Fruit fly (Drosophila melanogaster) whole organism, embryonic: ENCODE data around the gene St2.

Source experiments
- Atf6 ChIP-seq: fragments of 200-800 bp; sonication (Bioruptor generic); IDR thresholded peaks from 2 replicates; pipeline ENCODE4 v1.3.6; 2022; ENCODE audit warnings: missing biosample characterization, missing genetic modification characterization
- B-H1 ChIP-seq: fragments of 200-800 bp; sonication (Bioruptor generic); IDR thresholded peaks from 3 replicates; pipeline ENCODE4 v1.3.6; 2022; ENCODE audit warnings: missing biosample characterization, missing genetic modification characterization
- BEAF-32 ChIP-seq: fragments of 200-800 bp; sonication (Bioruptor generic); optimal IDR thresholded peaks from 3 replicates; lab custom pipeline; 2017; ENCODE audit warnings: missing biosample characterization, missing genetic modification characterization, mild to moderate bottlenecking, moderate library complexity, missing genetic modification reagents
- CG12391 ChIP-seq: fragments of 200-800 bp; sonication (Bioruptor generic); optimal IDR thresholded peaks from 3 replicates; lab custom pipeline; 2018; ENCODE audit warnings: missing biosample characterization, mild to moderate bottlenecking, missing genetic modification characterization, moderate library complexity
- CG15514 ChIP-seq: fragments of 200-800 bp; sonication (Bioruptor generic); optimal IDR thresholded peaks from 3 replicates; lab custom pipeline; 2017; ENCODE audit warnings: missing biosample characterization, missing genetic modification characterization, mild to moderate bottlenecking, moderate library complexity, missing genetic modification reagents
- CG15696 ChIP-seq: fragments of 200-800 bp; sonication (Bioruptor generic); optimal IDR thresholded peaks from 2 replicates; lab custom pipeline; 2019; ENCODE audit warnings: missing biosample characterization, mild to moderate bottlenecking, missing genetic modification characterization, moderate library complexity
- CG16813 ChIP-seq: fragments of 200-800 bp; sonication (Bioruptor generic); IDR thresholded peaks from 3 replicates; pipeline ENCODE4 v1.3.6; 2022; ENCODE audit warnings: missing biosample characterization, missing genetic modification characterization; ENCODE audit not compliant: partially characterized antibody
- CG17359 ChIP-seq: fragments of 200-800 bp; sonication (Bioruptor generic); optimal IDR thresholded peaks from 3 replicates; lab custom pipeline; 2018; ENCODE audit warnings: missing biosample characterization, mild to moderate bottlenecking, missing genetic modification characterization, moderate library complexity
- CG17829 ChIP-seq: fragments of 200-800 bp; optimal IDR thresholded peaks from 2 replicates; lab custom pipeline; 2019; ENCODE audit warnings: missing biosample characterization, mild to moderate bottlenecking, missing genetic modification characterization, moderate library complexity
- CG17912 ChIP-seq: fragments of 200-800 bp; sonication (Bioruptor generic); optimal IDR thresholded peaks from 2 replicates; lab custom pipeline; 2018; ENCODE audit warnings: missing biosample characterization, mild to moderate bottlenecking, missing genetic modification characterization
- CG2116 ChIP-seq: fragments of 200-800 bp; sonication (Bioruptor generic); optimal IDR thresholded peaks from 3 replicates; lab custom pipeline; 2018; ENCODE audit warnings: missing biosample characterization, mild to moderate bottlenecking, missing genetic modification characterization
- CG2678 ChIP-seq: fragments of 200-800 bp; sonication (Bioruptor generic); optimal IDR thresholded peaks from 3 replicates; lab custom pipeline; 2019; ENCODE audit warnings: missing biosample characterization, mild to moderate bottlenecking, missing genetic modification characterization, moderate library complexity
- CG2712 ChIP-seq: fragments of 200-800 bp; optimal IDR thresholded peaks from 3 replicates; lab custom pipeline; 2019; ENCODE audit warnings: missing biosample characterization, mild to moderate bottlenecking, missing genetic modification characterization, moderate library complexity
- CG30020 ChIP-seq: fragments of 200-800 bp; optimal IDR thresholded peaks from 2 replicates; lab custom pipeline; 2019; ENCODE audit warnings: missing biosample characterization, mild to moderate bottlenecking, missing genetic modification characterization, moderate library complexity
- CG31441 ChIP-seq: fragments of 200-800 bp; sonication (Bioruptor generic); IDR thresholded peaks from 2 replicates; pipeline ENCODE4 v1.3.6; 2022; ENCODE audit warnings: missing biosample characterization, missing genetic modification characterization
- CG6683 ChIP-seq: fragments of 200-800 bp; sonication (Bioruptor generic); optimal IDR thresholded peaks from 2 replicates; lab custom pipeline; 2017; ENCODE audit warnings: missing biosample characterization, mild to moderate bottlenecking, missing genetic modification characterization, missing genetic modification reagents
- CG7556 ChIP-seq: fragments of 200-800 bp; sonication (Bioruptor generic); optimal IDR thresholded peaks from 2 replicates; lab custom pipeline; 2017; ENCODE audit warnings: missing biosample characterization, mild to moderate bottlenecking, missing genetic modification characterization
- CG7928 ChIP-seq: fragments of 200-800 bp; sonication (Bioruptor generic); optimal IDR thresholded peaks from 2 replicates; lab custom pipeline; 2017; ENCODE audit warnings: missing biosample characterization, mild to moderate bottlenecking, missing genetic modification characterization
- CG8944 ChIP-seq: fragments of 200-800 bp; sonication (Bioruptor generic); optimal IDR thresholded peaks from 3 replicates; lab custom pipeline; 2016; ENCODE audit warnings: missing biosample characterization, missing genetic modification characterization
- CG9609 ChIP-seq: fragments of 200-800 bp; sonication (Bioruptor generic); optimal IDR thresholded peaks from 3 replicates; lab custom pipeline; 2016; ENCODE audit warnings: missing biosample characterization, missing genetic modification characterization
- CHES-1-like ChIP-seq: fragments of 200-800 bp; sonication (Bioruptor generic); optimal IDR thresholded peaks from 2 replicates; lab custom pipeline; 2016; ENCODE audit warnings: missing biosample characterization, missing genetic modification characterization
- CTCF ChIP-seq: fragments of 200-800 bp; sonication (Bioruptor generic); optimal IDR thresholded peaks from 2 replicates; lab custom pipeline; 2017; ENCODE audit warnings: missing biosample characterization, mild to moderate bottlenecking, missing genetic modification characterization, moderate library complexity
- Dad ChIP-seq: fragments of 200-800 bp; sonication (Bioruptor generic); optimal IDR thresholded peaks from 3 replicates; lab custom pipeline; 2016; ENCODE audit warnings: missing biosample characterization, missing genetic modification characterization
- Deaf1 ChIP-seq: fragments of 200-800 bp; optimal IDR thresholded peaks from 3 replicates; lab custom pipeline; 2019; ENCODE audit warnings: missing biosample characterization, mild to moderate bottlenecking, missing genetic modification characterization, moderate library complexity
- Dp ChIP-seq: fragments of 200-800 bp; sonication (Bioruptor generic); optimal IDR thresholded peaks from 2 replicates; lab custom pipeline; 2018; ENCODE audit warnings: missing biosample characterization, mild to moderate bottlenecking, missing genetic modification characterization, moderate library complexity
- Dref ChIP-seq: fragments of 200-800 bp; sonication (Bioruptor generic); IDR thresholded peaks from 2 replicates; pipeline ENCODE4 v1.3.6; 2022; ENCODE audit warnings: missing biosample characterization, missing genetic modification characterization
- E2f2 ChIP-seq: fragments of 200-800 bp; sonication (Bioruptor generic); IDR thresholded peaks from 2 replicates; pipeline ENCODE4 v1.3.6; 2022; ENCODE audit warnings: missing biosample characterization, missing genetic modification characterization
- Hr78 ChIP-seq, 2 experiments: fragments of 200-800 bp in 1 of 2; fragments of >200 bp in 1 of 2; sonication (Bioruptor generic) in 1 of 2; optimal IDR thresholded peaks; 2 replicates each; lab custom pipeline; 2017 to 2019; ENCODE audit warnings: missing biosample characterization in 2 of 2, missing genetic modification characterization in 2 of 2, mild to moderate bottlenecking in 1 of 2, moderate library complexity in 1 of 2
- Hsf ChIP-seq: fragments of 200-800 bp; sonication (Bioruptor generic); optimal IDR thresholded peaks from 3 replicates; lab custom pipeline; 2016; ENCODE audit warnings: missing biosample characterization, missing genetic modification characterization
- Max ChIP-seq: fragments of 200-800 bp; sonication (Bioruptor generic); optimal IDR thresholded peaks from 2 replicates; lab custom pipeline; 2016; ENCODE audit warnings: missing biosample characterization, mild to moderate bottlenecking, missing genetic modification characterization
- Myb ChIP-seq: fragments of 200-800 bp; sonication (Bioruptor generic); optimal IDR thresholded peaks from 2 replicates; lab custom pipeline; 2016; ENCODE audit warnings: missing biosample characterization, missing genetic modification characterization
- NC2β ChIP-seq: fragments of 200-800 bp; sonication (Bioruptor generic); optimal IDR thresholded peaks from 2 replicates; lab custom pipeline; 2016; ENCODE audit warnings: missing biosample characterization, missing genetic modification characterization
- NFAT ChIP-seq: fragments of 200-800 bp; sonication (Bioruptor generic); IDR thresholded peaks from 2 replicates; pipeline ENCODE4 v1.3.6; 2022; ENCODE audit warnings: missing biosample characterization, missing genetic modification characterization
- Sin3A ChIP-seq: fragments of >200 bp; optimal IDR thresholded peaks from 2 replicates; lab custom pipeline; 2018
- YL-1 ChIP-seq: fragments of 200-800 bp; sonication (Bioruptor generic); optimal IDR thresholded peaks from 3 replicates; lab custom pipeline; 2017; ENCODE audit warnings: missing biosample characterization, mild to moderate bottlenecking, missing genetic modification characterization
- bowl ChIP-seq: fragments of 200-800 bp; sonication (Bioruptor generic); IDR thresholded peaks from 2 replicates; pipeline ENCODE4 v1.3.6; 2022; ENCODE audit warnings: missing biosample characterization, missing genetic modification characterization
- dm ChIP-seq: fragments of 200-800 bp; sonication (Bioruptor generic); optimal IDR thresholded peaks from 3 replicates; lab custom pipeline; 2016; ENCODE audit warnings: missing biosample characterization, missing genetic modification characterization
- dmrt99B ChIP-seq: fragments of 200-800 bp; sonication (Bioruptor generic); optimal IDR thresholded peaks from 2 replicates; lab custom pipeline; 2018; ENCODE audit warnings: missing biosample characterization, mild to moderate bottlenecking, missing genetic modification characterization, moderate library complexity
- fu2 ChIP-seq: fragments of 200-800 bp; sonication (Bioruptor generic); optimal IDR thresholded peaks from 2 replicates; lab custom pipeline; 2016; ENCODE audit warnings: missing biosample characterization, missing genetic modification characterization
- gce ChIP-seq: fragments of 200-800 bp; sonication (Bioruptor generic); IDR thresholded peaks from 3 replicates; pipeline ENCODE4 v1.3.6; 2022; ENCODE audit warnings: missing biosample characterization, missing genetic modification characterization
- gem ChIP-seq: fragments of 200-800 bp; sonication (Bioruptor generic); optimal IDR thresholded peaks from 2 replicates; lab custom pipeline; 2019; ENCODE audit warnings: missing biosample characterization, mild to moderate bottlenecking, missing genetic modification characterization, moderate library complexity
- grau ChIP-seq: fragments of 200-800 bp; optimal IDR thresholded peaks from 3 replicates; lab custom pipeline; 2019; ENCODE audit warnings: missing biosample characterization, mild to moderate bottlenecking, missing genetic modification characterization, moderate library complexity
- grn ChIP-seq: fragments of 200-800 bp; sonication (Bioruptor generic); optimal IDR thresholded peaks from 3 replicates; lab custom pipeline; 2017; ENCODE audit warnings: missing biosample characterization, missing genetic modification characterization
- phol ChIP-seq: fragments of 200-800 bp; sonication (Bioruptor generic); optimal IDR thresholded peaks from 3 replicates; lab custom pipeline; 2018; ENCODE audit warnings: missing biosample characterization, mild to moderate bottlenecking, missing genetic modification characterization, moderate library complexity
- sens ChIP-seq: fragments of 200-800 bp; sonication (Bioruptor generic); peaks from one replicate; lab custom pipeline; 2016; ENCODE audit warnings: missing biosample characterization, missing genetic modification characterization
- sisA ChIP-seq: fragments of 200-800 bp; sonication (Bioruptor generic); IDR thresholded peaks from 2 replicates; pipeline ENCODE4 v1.3.6; 2022; ENCODE audit warnings: missing biosample characterization, missing genetic modification characterization
- slp2 ChIP-seq: fragments of 200-800 bp; sonication (Bioruptor generic); optimal IDR thresholded peaks from 2 replicates; lab custom pipeline; 2016; ENCODE audit warnings: missing biosample characterization, missing genetic modification characterization
- sug ChIP-seq: fragments of 200-800 bp; optimal IDR thresholded peaks from 2 replicates; lab custom pipeline; 2019; ENCODE audit warnings: missing biosample characterization, mild to moderate bottlenecking, missing genetic modification characterization, moderate library complexity
- trem ChIP-seq: fragments of 200-800 bp; optimal IDR thresholded peaks from 3 replicates; lab custom pipeline; 2019; ENCODE audit warnings: missing biosample characterization, mild to moderate bottlenecking, missing genetic modification characterization, moderate library complexity
- trh ChIP-seq: fragments of 200-800 bp; sonication (Bioruptor generic); optimal IDR thresholded peaks from 2 replicates; lab custom pipeline; 2016; ENCODE audit warnings: missing biosample characterization, missing genetic modification characterization

The St2 gene

DNA sequence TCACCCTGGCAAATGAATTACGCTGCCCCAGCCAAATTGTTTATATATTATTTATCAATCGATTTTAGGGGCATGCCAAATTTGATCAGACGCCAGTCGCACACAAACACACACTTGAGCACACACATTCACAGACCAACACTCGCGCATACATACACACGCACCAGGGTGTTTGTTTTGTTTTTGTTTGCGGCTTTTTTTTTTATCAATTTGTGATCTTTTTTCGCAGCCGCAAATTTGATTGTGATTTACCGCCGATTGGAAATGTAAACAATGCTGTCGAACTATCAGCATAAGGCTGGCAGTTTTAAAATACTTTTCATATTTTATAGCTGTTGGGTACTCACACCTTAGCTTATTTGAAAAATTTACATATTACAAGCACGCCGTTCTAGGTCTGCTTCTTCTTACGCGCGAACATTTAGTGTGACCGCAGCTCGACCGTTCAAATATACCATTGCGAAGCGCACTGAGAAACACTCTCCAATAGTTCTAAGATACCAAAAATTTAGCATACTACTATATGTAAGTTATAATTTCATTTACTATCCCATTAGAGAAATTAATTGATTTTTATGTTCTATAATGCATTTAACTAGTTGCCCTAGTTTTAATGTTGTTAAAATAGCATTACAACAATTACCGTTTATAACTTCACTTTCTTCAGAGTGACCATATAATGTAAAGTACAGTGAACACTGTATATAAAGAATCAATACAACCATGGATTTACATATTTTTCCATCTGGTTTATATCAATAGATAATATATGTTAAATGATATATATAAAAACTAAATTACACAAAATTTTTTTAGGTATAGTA lies 14.2 kb upstream of the St2 start, which contains the start of gene pum (continued):
- TF ChIP-seq Dad (GFP tag; lab: Kevin White, UChicago), result no peak
- TF ChIP-seq CG31441, result peak; percentile 64
- TF ChIP-seq CG15514, result peak; percentile 12
- TF ChIP-seq CG17359 (tag; lab: Kevin White, UChicago), result peak; percentile 32
- no peak for TF ChIP-seq Dref
- TF ChIP-seq grau (tag; lab: Kevin White, UChicago), result peak; percentile 99
- TF ChIP-seq sisA (GFP tag; lab: Robert Waterston, UW), result peak; percentile 39; the same call in 1 of the 2 replicates
- no peak for TF ChIP-seq bowl
- peak; percentile 45 for TF ChIP-seq sug (tag; lab: Kevin White, UChicago)
- peak; percentile 70 for TF ChIP-seq CG2712 (tag; lab: Kevin White, UChicago)
- peak; percentile 75 for TF ChIP-seq sens (GFP tag; lab: Kevin White, UChicago)
- peak; percentile 67 for TF ChIP-seq CG30020
- no peak for TF ChIP-seq CG8944 (GFP tag; lab: Kevin White, UChicago)
- no peak for TF ChIP-seq CTCF (GFP tag; lab: Kevin White, UChicago)
- peak; percentile 28 for TF ChIP-seq CG6683 (GFP tag; lab: Kevin White, UChicago)
- peak; percentile 59 for TF ChIP-seq phol (tag; lab: Kevin White, UChicago)
- no peak for TF ChIP-seq CG17912 (GFP tag; lab: Kevin White, UChicago)
- TF ChIP-seq NFAT (GFP tag; lab: Robert Waterston, UW), result peak; percentile 14; the same call in 1 of the 2 replicates
- no peak for TF ChIP-seq CG16813 (GFP tag; lab: Robert Waterston, UW)
- TF ChIP-seq CG7928, result no peak
- TF ChIP-seq fu2, result no peak
- TF ChIP-seq grn (GFP tag; lab: Kevin White, UChicago), result peak; percentile 90
- no peak for TF ChIP-seq B-H1 (GFP tag; lab: Robert Waterston, UW)
- TF ChIP-seq Myb (GFP tag; lab: Kevin White, UChicago), result no peak
- no peak for TF ChIP-seq Hsf (GFP tag; lab: Kevin White, UChicago)
- TF ChIP-seq CG2678 (tag; lab: Kevin White, UChicago), result peak; percentile 64
- TF ChIP-seq Max (GFP tag; lab: Kevin White, UChicago), result peak; percentile 44
- peak; percentile 44 for TF ChIP-seq BEAF-32 (GFP tag; lab: Kevin White, UChicago)
- TF ChIP-seq Atf6 (GFP tag; lab: Robert Waterston, UW), result peak; percentile 37
- TF ChIP-seq dmrt99B (tag; lab: Kevin White, UChicago), result peak; percentile 43
- TF ChIP-seq CG12391 (tag; lab: Kevin White, UChicago), result peak; percentile 57
- no peak for TF ChIP-seq YL-1 (GFP tag; lab: Kevin White, UChicago)
- peak; percentile 50 for TF ChIP-seq CG2116 (GFP tag; lab: Kevin White, UChicago)
- peak; percentile 10 for TF ChIP-seq NC2β
- peak; percentile 8 for TF ChIP-seq CG7556
- peak; percentile 65 for TF ChIP-seq Dp
- no peak for TF ChIP-seq slp2 (GFP tag; lab: Kevin White, UChicago)
- TF ChIP-seq CG17829 (tag; lab: Kevin White, UChicago), result peak; percentile 86
- TF ChIP-seq Sin3A (lab: Kevin White, UChicago), result peak; percentile 17
- peak; percentile 85 for TF ChIP-seq trem (tag; lab: Kevin White, UChicago)
- TF ChIP-seq E2f2 (GFP tag; lab: Robert Waterston, UW), result peak; percentile 66
- peak; percentile 39 for TF ChIP-seq CG15696 (tag; lab: Kevin White, UChicago)
- TF ChIP-seq Hr78 (GFP tag; optimal IDR thresholded peaks at IDR 0.05; lab: Kevin White, UChicago), result no peak
- no peak for TF ChIP-seq trh (GFP tag; lab: Kevin White, UChicago)
- peak; percentile 75 for TF ChIP-seq dm (GFP tag; lab: Kevin White, UChicago)
- TF ChIP-seq CG9609, result no peak
- TF ChIP-seq CHES-1-like, result peak; percentile 2
- TF ChIP-seq gem (tag; lab: Kevin White, UChicago), result peak; percentile 73
- no peak for TF ChIP-seq gce
- peak; percentile 36 for TF ChIP-seq Deaf1 (tag; lab: Kevin White, UChicago)
